Fruit fly (Drosophila melanogaster) whole organism, embryonic: ENCODE measurements around the gene CG18598.

ENCODE experiments used
- Atf3 ChIP-seq: fragments of 200-800 bp; sonication (Bioruptor generic); optimal IDR thresholded peaks from 3 replicates; lab custom pipeline; 2016; ENCODE audit warnings: missing biosample characterization, missing genetic modification characterization
- CG11085 ChIP-seq: fragments of 200-800 bp; sonication (Bioruptor generic); IDR thresholded peaks from 2 replicates; pipeline ENCODE4 v1.3.6; 2022; ENCODE audit warnings: missing biosample characterization, missing genetic modification characterization
- CG11504 ChIP-seq: fragments of 200-800 bp; sonication (Bioruptor generic); optimal IDR thresholded peaks from 3 replicates; lab custom pipeline; 2019; ENCODE audit warnings: missing biosample characterization, mild to moderate bottlenecking, missing genetic modification characterization, moderate library complexity
- CG14014 ChIP-seq: fragments of 200-800 bp; sonication (Bioruptor generic); IDR thresholded peaks from 2 replicates; pipeline ENCODE4 v1.3.6; 2022; ENCODE audit warnings: missing biosample characterization, missing genetic modification characterization
- CG16863 ChIP-seq: fragments of 200-800 bp; sonication (Bioruptor generic); optimal IDR thresholded peaks from 3 replicates; lab custom pipeline; 2016; ENCODE audit warnings: missing biosample characterization, missing genetic modification characterization
- CG2712 ChIP-seq: fragments of 200-800 bp; optimal IDR thresholded peaks from 3 replicates; lab custom pipeline; 2019; ENCODE audit warnings: missing biosample characterization, mild to moderate bottlenecking, missing genetic modification characterization, moderate library complexity
- CG2889 ChIP-seq: fragments of 200-800 bp; sonication (Bioruptor generic); IDR thresholded peaks from 3 replicates; pipeline ENCODE4 v1.3.6; 2022; ENCODE audit warnings: missing biosample characterization, missing genetic modification characterization
- CG31388 ChIP-seq: fragments of 200-800 bp; sonication (Bioruptor generic); optimal IDR thresholded peaks from 2 replicates; lab custom pipeline; 2016; ENCODE audit warnings: missing biosample characterization, missing genetic modification characterization
- CG32772 ChIP-seq: fragments of 200-800 bp; sonication (Bioruptor generic); IDR thresholded peaks from 2 replicates; pipeline ENCODE4 v1.3.6; 2022; ENCODE audit warnings: missing biosample characterization, missing genetic modification characterization
- CG3838 ChIP-seq: fragments of 200-800 bp; sonication (Bioruptor generic); optimal IDR thresholded peaks from 3 replicates; lab custom pipeline; 2016; ENCODE audit warnings: missing biosample characterization, missing genetic modification characterization
- CG3995 ChIP-seq: fragments of 200-800 bp; sonication (Bioruptor generic); optimal IDR thresholded peaks from 3 replicates; lab custom pipeline; 2016; ENCODE audit warnings: missing biosample characterization, missing genetic modification characterization
- CG42726 ChIP-seq: fragments of 200-800 bp; sonication (Bioruptor generic); IDR thresholded peaks from 2 replicates; pipeline ENCODE4 v1.3.6; 2022; ENCODE audit warnings: missing biosample characterization, missing genetic modification characterization; ENCODE audit not compliant: partially characterized antibody
- CG4404 ChIP-seq: fragments of 200-800 bp; sonication (Bioruptor generic); IDR thresholded peaks from 2 replicates; pipeline ENCODE4 v1.3.6; 2022; ENCODE audit warnings: missing biosample characterization, missing genetic modification characterization
- CG4820 ChIP-seq: fragments of 200-800 bp; sonication (Bioruptor generic); optimal IDR thresholded peaks from 3 replicates; lab custom pipeline; 2016; ENCODE audit warnings: missing biosample characterization, missing genetic modification characterization
- CG6813 ChIP-seq: fragments of 200-800 bp; sonication (Bioruptor generic); optimal IDR thresholded peaks from 2 replicates; lab custom pipeline; 2017; ENCODE audit warnings: missing biosample characterization, missing genetic modification characterization, mild to moderate bottlenecking, moderate library complexity, missing genetic modification reagents
- CG7372 ChIP-seq: fragments of 200-800 bp; sonication (Bioruptor generic); IDR thresholded peaks from 2 replicates; pipeline ENCODE4 v1.3.6; 2022; ENCODE audit warnings: missing biosample characterization, missing genetic modification characterization
- CG7745 ChIP-seq: fragments of 200-800 bp; sonication (Bioruptor generic); optimal IDR thresholded peaks from 2 replicates; lab custom pipeline; 2018; ENCODE audit warnings: missing biosample characterization, mild to moderate bottlenecking, missing genetic modification characterization, moderate library complexity
- CG8089 ChIP-seq: fragments of 200-800 bp; sonication (Bioruptor generic); optimal IDR thresholded peaks from 3 replicates; lab custom pipeline; 2016; ENCODE audit warnings: missing biosample characterization, missing genetic modification characterization
- CG8281 ChIP-seq: fragments of 200-800 bp; sonication (Bioruptor generic); optimal IDR thresholded peaks from 2 replicates; lab custom pipeline; 2018; ENCODE audit warnings: missing biosample characterization, mild to moderate bottlenecking, missing genetic modification characterization, moderate library complexity
- CG9437 ChIP-seq: fragments of 200-800 bp; sonication (Bioruptor generic); optimal IDR thresholded peaks from 2 replicates; lab custom pipeline; 2018; ENCODE audit warnings: missing biosample characterization, mild to moderate bottlenecking, missing genetic modification characterization
- CG9876 ChIP-seq: fragments of 200-800 bp; sonication (Bioruptor generic); optimal IDR thresholded peaks from 2 replicates; lab custom pipeline; 2016; ENCODE audit warnings: missing biosample characterization, missing genetic modification characterization
- ERR ChIP-seq: fragments of 200-800 bp; sonication (Bioruptor generic); optimal IDR thresholded peaks from 2 replicates; lab custom pipeline; 2016; ENCODE audit warnings: missing biosample characterization, missing genetic modification characterization
- Ets65A ChIP-seq: fragments of 200-800 bp; sonication (Bioruptor generic); peaks from one replicate; lab custom pipeline; 2016; ENCODE audit warnings: missing biosample characterization, missing genetic modification characterization
- HLH54F ChIP-seq: fragments of 200-800 bp; sonication (Bioruptor generic); optimal IDR thresholded peaks from 3 replicates; lab custom pipeline; 2016; ENCODE audit warnings: missing biosample characterization, missing genetic modification characterization
- Hmr ChIP-seq: fragments of 200-800 bp; sonication (Bioruptor generic); optimal IDR thresholded peaks from 3 replicates; lab custom pipeline; 2017; ENCODE audit warnings: mild to moderate bottlenecking, missing biosample characterization, missing genetic modification reagents, missing genetic modification characterization
- Hr3 ChIP-seq: fragments of 200-800 bp; sonication (Bioruptor generic); optimal IDR thresholded peaks from 3 replicates; lab custom pipeline; 2016; ENCODE audit warnings: missing biosample characterization, missing genetic modification characterization
- Jarid2 ChIP-seq: fragments of 200-800 bp; sonication (Bioruptor generic); optimal IDR thresholded peaks from 3 replicates; lab custom pipeline; 2017; ENCODE audit warnings: mild to moderate bottlenecking, missing biosample characterization, missing genetic modification reagents, missing genetic modification characterization
- Oli ChIP-seq: fragments of 200-800 bp; sonication (Bioruptor generic); optimal IDR thresholded peaks from 2 replicates; lab custom pipeline; 2018; ENCODE audit warnings: missing biosample characterization, mild to moderate bottlenecking, missing genetic modification characterization, moderate library complexity
- Pdp1 ChIP-seq, 2 experiments: fragments of 200-800 bp; sonication (Bioruptor generic); optimal IDR thresholded peaks; 3 replicates each; lab custom pipeline; 2016; ENCODE audit warnings: missing biosample characterization in 2 of 2, missing genetic modification characterization in 2 of 2, mild to moderate bottlenecking in 1 of 2, moderate library complexity in 1 of 2
- Spps ChIP-seq: fragments of 200-800 bp; sonication (Bioruptor generic); optimal IDR thresholded peaks from 2 replicates; lab custom pipeline; 2018; ENCODE audit warnings: missing biosample characterization, mild to moderate bottlenecking, missing genetic modification characterization
- Xbp1 ChIP-seq: fragments of 200-800 bp; sonication (Bioruptor generic); optimal IDR thresholded peaks from 3 replicates; lab custom pipeline; 2016; ENCODE audit warnings: missing biosample characterization, mild to moderate bottlenecking, missing genetic modification characterization
- dati ChIP-seq: fragments of 200-800 bp; sonication (Bioruptor generic); IDR thresholded peaks from 2 replicates; pipeline ENCODE4 v1.3.6; 2022; ENCODE audit warnings: missing biosample characterization, missing genetic modification characterization
- dmrt11E ChIP-seq: fragments of 200-800 bp; sonication (Bioruptor generic); optimal IDR thresholded peaks from 3 replicates; lab custom pipeline; 2018; ENCODE audit warnings: missing biosample characterization, mild to moderate bottlenecking, missing genetic modification characterization, moderate library complexity
- fd64A ChIP-seq: fragments of 200-800 bp; sonication (Bioruptor generic); optimal IDR thresholded peaks from 3 replicates; lab custom pipeline; 2018; ENCODE audit warnings: missing biosample characterization, mild to moderate bottlenecking, missing genetic modification characterization
- gcm ChIP-seq: fragments of 200-800 bp; sonication (Bioruptor generic); optimal IDR thresholded peaks from 2 replicates; lab custom pipeline; 2019; ENCODE audit warnings: missing biosample characterization, mild to moderate bottlenecking, missing genetic modification characterization, moderate library complexity
- gt ChIP-seq: fragments of 200-800 bp; sonication (Bioruptor generic); IDR thresholded peaks from 2 replicates; pipeline ENCODE4 v1.3.6; 2022; ENCODE audit warnings: missing biosample characterization, missing genetic modification characterization
- h ChIP-seq: fragments of >200 bp; optimal IDR thresholded peaks from 2 replicates; lab custom pipeline; 2017
- hb ChIP-seq: fragments of 200-800 bp; sonication (Bioruptor generic); IDR thresholded peaks from 3 replicates; pipeline ENCODE4 v1.3.6; 2022; ENCODE audit warnings: missing biosample characterization, missing genetic modification characterization; ENCODE audit not compliant: partially characterized antibody
- kah ChIP-seq: fragments of 200-800 bp; sonication (Bioruptor generic); optimal IDR thresholded peaks from 2 replicates; lab custom pipeline; 2018; ENCODE audit warnings: missing biosample characterization, mild to moderate bottlenecking, missing genetic modification characterization
- nom ChIP-seq: fragments of 200-800 bp; sonication (Bioruptor generic); optimal IDR thresholded peaks from 2 replicates; lab custom pipeline; 2017; ENCODE audit warnings: missing biosample characterization, missing genetic modification characterization, mild to moderate bottlenecking, moderate library complexity, missing genetic modification reagents
- pros ChIP-seq: fragments of 200-800 bp; sonication (Bioruptor generic); optimal IDR thresholded peaks from 3 replicates; lab custom pipeline; 2019; ENCODE audit warnings: missing biosample characterization, mild to moderate bottlenecking, missing genetic modification characterization, moderate library complexity
- rib ChIP-seq: fragments of 200-800 bp; sonication (Bioruptor generic); IDR thresholded peaks from 2 replicates; pipeline ENCODE4 v1.3.6; 2022; ENCODE audit warnings: missing biosample characterization, missing genetic modification characterization
- so ChIP-seq: fragments of 200-800 bp; sonication (Bioruptor generic); IDR thresholded peaks from 3 replicates; pipeline ENCODE4 v1.3.6; 2022; ENCODE audit warnings: missing biosample characterization, missing genetic modification characterization
- sug ChIP-seq: fragments of 200-800 bp; optimal IDR thresholded peaks from 2 replicates; lab custom pipeline; 2019; ENCODE audit warnings: missing biosample characterization, mild to moderate bottlenecking, missing genetic modification characterization, moderate library complexity
- tgo ChIP-seq: fragments of 200-800 bp; sonication (Bioruptor generic); IDR thresholded peaks from 3 replicates; pipeline ENCODE4 v1.3.6; 2022; ENCODE audit warnings: missing biosample characterization, missing genetic modification characterization
- tin ChIP-seq: fragments of 200-800 bp; sonication (Bioruptor generic); optimal IDR thresholded peaks from 3 replicates; lab custom pipeline; 2016; ENCODE audit warnings: missing biosample characterization, missing genetic modification characterization
- tll ChIP-seq, 2 experiments: fragments of 200-800 bp in 1 of 2; fragments of >200 bp in 1 of 2; sonication (Bioruptor generic) in 1 of 2; optimal IDR thresholded peaks; 2 replicates each; lab custom pipeline; 2017 to 2019; ENCODE audit warnings: missing biosample characterization in 2 of 2, missing genetic modification characterization in 2 of 2, mild to moderate bottlenecking in 1 of 2, moderate library complexity in 1 of 2
- twi ChIP-seq: fragments of 200-800 bp; optimal IDR thresholded peaks from 2 replicates; lab custom pipeline; 2019; ENCODE audit warnings: missing biosample characterization, mild to moderate bottlenecking, missing genetic modification characterization, moderate library complexity
- zfh1 ChIP-seq: fragments of 200-800 bp; sonication (Bioruptor generic); IDR thresholded peaks from 3 replicates; pipeline ENCODE4 v1.3.6; 2022; ENCODE audit warnings: missing biosample characterization, missing genetic modification characterization

The CG18598 gene

dm6 chr3R:18242089-18242955, 8.6 kb upstream of the CG18598 start, which contains the start of the genes CG7156 and 14-3-3epsilon (continued):
- TF ChIP-seq Oli (tag; lab: Kevin White, UChicago), result peak; percentile 8
- TF ChIP-seq rib (GFP tag; lab: Robert Waterston, UW), result no peak
- TF ChIP-seq CG9437 (GFP tag; lab: Kevin White, UChicago), result peak; percentile 8
- TF ChIP-seq Xbp1 (GFP tag; lab: Kevin White, UChicago), result peak; percentile 73
- TF ChIP-seq CG31388 (GFP tag; lab: Kevin White, UChicago), result no peak
- no peak for TF ChIP-seq CG14014 (GFP tag; lab: Robert Waterston, UW)
- peak; percentile 65 for TF ChIP-seq CG42726 (GFP tag; lab: Robert Waterston, UW)
- no peak for TF ChIP-seq CG3995 (GFP tag; lab: Kevin White, UChicago)
- TF ChIP-seq CG32772 (GFP tag; lab: Robert Waterston, UW), result 0 out of 2 replicates have a peak, but pooled peaks have one; percentile 25
- TF ChIP-seq sug, result peak; percentile 22
- TF ChIP-seq CG7372 (GFP tag; lab: Robert Waterston, UW), result no peak
- peak; percentile 4 for TF ChIP-seq CG16863 (GFP tag; lab: Kevin White, UChicago)
- TF ChIP-seq dati, result no peak
- TF ChIP-seq CG3838 (GFP tag; lab: Kevin White, UChicago), result peak; percentile 14
- TF ChIP-seq CG2889 (GFP tag; lab: Robert Waterston, UW), result no peak
- TF ChIP-seq CG2712 (tag; lab: Kevin White, UChicago), result peak; percentile 63
- peak; percentile 9 for TF ChIP-seq Spps (tag; lab: Kevin White, UChicago)
- TF ChIP-seq Hmr, result peak; percentile 46
- peak; percentile 77 for TF ChIP-seq Jarid2 (GFP tag; lab: Kevin White, UChicago)
- TF ChIP-seq CG7745 (tag; lab: Kevin White, UChicago), result no peak
- peak; percentile 22; the same call in 1 of the 3 replicates for TF ChIP-seq tgo (GFP tag; lab: Robert Waterston, UW)
- TF ChIP-seq Ets65A (GFP tag; lab: Kevin White, UChicago), result peak; percentile 81
- no peak for TF ChIP-seq CG6813 (GFP tag; lab: Kevin White, UChicago)
- peak; percentile 4 for TF ChIP-seq twi
- peak; percentile 68 for TF ChIP-seq dmrt11E (tag; lab: Kevin White, UChicago)
- TF ChIP-seq tin (GFP tag; lab: Kevin White, UChicago), result peak; percentile 19
- TF ChIP-seq hb (GFP tag; lab: Robert Waterston, UW), result no peak
- TF ChIP-seq Pdp1 (GFP tag; optimal IDR thresholded peaks at IDR 0.05; lab: Kevin White, UChicago), result peak in 1 of 2 experiments; percentile 64
- peak; percentile 88 for TF ChIP-seq CG11504
- peak; percentile 1 to 80 for TF ChIP-seq tll (GFP tag; optimal IDR thresholded peaks at IDR 0.05; lab: Kevin White, UChicago)
- peak; percentile 55; the same call in 2 of the 3 replicates for TF ChIP-seq so (GFP tag; lab: Robert Waterston, UW)
- no peak for TF ChIP-seq CG9876 (GFP tag; lab: Kevin White, UChicago)
- TF ChIP-seq nom (GFP tag; lab: Kevin White, UChicago), result peak; percentile 41
- no peak for TF ChIP-seq kah (GFP tag; lab: Kevin White, UChicago)
- TF ChIP-seq CG4820 (GFP tag; lab: Kevin White, UChicago), result no peak
- no peak for TF ChIP-seq HLH54F (GFP tag; lab: Kevin White, UChicago)
- TF ChIP-seq pros (GFP tag; lab: Kevin White, UChicago), result no peak
- no peak for TF ChIP-seq gt (GFP tag; lab: Robert Waterston, UW)
- no peak for TF ChIP-seq Atf3
- 0 out of 3 replicates have a peak, but pooled peaks have one; percentile 37 for TF ChIP-seq zfh1 (GFP tag; lab: Robert Waterston, UW)
- TF ChIP-seq CG8089 (GFP tag; lab: Kevin White, UChicago), result no peak
- no peak for TF ChIP-seq CG8281 (tag; lab: Kevin White, UChicago)
- TF ChIP-seq ERR (GFP tag; lab: Kevin White, UChicago), result no peak
- peak; percentile 37 for TF ChIP-seq Hr3 (GFP tag; lab: Kevin White, UChicago)
- no peak for TF ChIP-seq CG4404
- no peak for TF ChIP-seq CG11085 (GFP tag; lab: Robert Waterston, UW)
- TF ChIP-seq gcm (GFP tag; lab: Kevin White, UChicago), result peak; percentile 69
- TF ChIP-seq h (lab: Kevin White, UChicago), result no peak
- no peak for TF ChIP-seq fd64A (GFP tag; lab: Kevin White, UChicago)
